Worm (Caenorhabditis elegans) whole organism, mixed stage, embryonic: Measurements from ENCODE around the gene C25G4.3.

ENCODE experiments used
- elt-3 ChIP-seq: fragments of 150-350 bp; optimal IDR thresholded peaks from 2 replicates; lab custom pipeline; 2014; ENCODE audit warnings: missing biosample characterization, missing genetic modification characterization
- hlh-1 ChIP-seq: fragments of 150-350 bp; optimal IDR thresholded peaks from 2 replicates; lab custom pipeline; 2014; ENCODE audit warnings: missing biosample characterization, missing genetic modification reagents, missing genetic modification characterization
- mab-5 ChIP-seq: fragments of 150-350 bp; optimal IDR thresholded peaks from 2 replicates; lab custom pipeline; 2014; ENCODE audit warnings: missing biosample characterization, missing genetic modification characterization
- nhr-12 ChIP-seq: fragments of 150-350 bp; optimal IDR thresholded peaks from 2 replicates; lab custom pipeline; 2014; ENCODE audit warnings: missing biosample characterization, missing genetic modification characterization
- nhr-28 ChIP-seq: fragments of 150-350 bp; optimal IDR thresholded peaks from 2 replicates; lab custom pipeline; 2014; ENCODE audit warnings: missing biosample characterization, missing genetic modification characterization
- pha-4 ChIP-seq: fragments of 150-350 bp; optimal IDR thresholded peaks from 2 replicates; lab custom pipeline; 2018; ENCODE audit warnings: missing biosample characterization, missing genetic modification reagents, missing genetic modification characterization
- snpc-4 ChIP-seq: fragments of 150-350 bp; optimal IDR thresholded peaks from 2 replicates; lab custom pipeline; 2014; ENCODE audit warnings: missing biosample characterization, missing genetic modification characterization
- unc-120 ChIP-seq: sonication (generic microtip); optimal IDR thresholded peaks from 2 replicates; lab custom pipeline; 2017; ENCODE audit warnings: missing genetic modification characterization, missing compliant biosample characterization; ENCODE audit not compliant: poor library complexity, severe bottlenecking
- unc-39 ChIP-seq: fragments of 150-350 bp; optimal IDR thresholded peaks from 2 replicates; lab custom pipeline; 2014; ENCODE audit warnings: missing biosample characterization, missing genetic modification characterization
- zip-8 ChIP-seq: fragments of 150-350 bp; optimal IDR thresholded peaks from 2 replicates; lab custom pipeline; 2014; ENCODE audit warnings: missing biosample characterization, missing genetic modification characterization
- ztf-11 ChIP-seq: fragments of 150-350 bp; optimal IDR thresholded peaks from 2 replicates; lab custom pipeline; 2014; ENCODE audit warnings: missing biosample characterization, missing genetic modification characterization

DNA sequence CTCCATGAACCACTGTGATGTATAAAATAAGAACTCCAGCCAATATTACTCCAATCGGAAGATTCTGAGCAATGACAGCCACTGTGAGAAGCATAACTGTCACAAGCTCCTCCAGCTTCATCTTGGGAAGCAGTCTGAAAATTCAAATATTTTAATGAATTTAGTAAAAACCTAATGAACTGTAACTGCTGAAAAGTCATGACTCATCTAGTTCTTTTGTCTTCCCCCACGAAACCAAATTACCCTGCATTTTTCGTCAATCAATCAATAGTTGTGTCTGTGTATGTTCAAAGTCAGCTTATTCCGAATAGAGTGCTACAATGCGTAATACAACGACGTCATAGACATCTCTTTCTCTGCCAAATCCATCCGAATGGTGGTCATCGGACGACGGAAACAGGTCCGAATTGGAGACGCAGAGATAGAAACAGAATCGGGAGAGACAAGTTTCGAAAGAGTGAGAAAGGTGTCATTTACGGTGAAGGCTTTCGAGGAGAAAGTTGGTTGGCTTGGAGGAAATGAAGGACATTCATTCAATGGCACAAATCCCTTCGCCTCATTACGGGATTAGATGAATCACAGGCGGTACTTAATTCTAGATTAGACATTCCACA is 48.9 kb downstream of the C25G4.3 start:
- TF ChIP-seq unc-39 (tag; lab: Kevin White, UChicago) (no peak), snpc-4 (no peak), unc-120 (no peak), nhr-12 (tag; lab: Kevin White, UChicago) (no peak), nhr-28 (tag; lab: Kevin White, UChicago) (no peak), ztf-11 (no peak), hlh-1 (tag; lab: Kevin White, UChicago) (no peak), mab-5 (tag; lab: Kevin White, UChicago) (no peak), zip-8 (tag; lab: Kevin White, UChicago) (no peak), elt-3 (tag; lab: Kevin White, UChicago) (peak; percentile 5), pha-4 (tag; lab: Kevin White, UChicago) (no peak)
